Worm (Caenorhabditis elegans): ENCODE data around the gene clec-258.

- TF ChIP-seq pha-4 (tag; optimal IDR thresholded peaks at IDR 0.05) (no peak), ceh-14 (tag; optimal IDR thresholded peaks at IDR 0.05) (no peak), ama-1 (optimal IDR thresholded peaks at IDR 0.05) (no peak), pag-3 (tag; optimal IDR thresholded peaks at IDR 0.05; ENCODE audit: borderline replicate concordance) (no peak), ceh-6 (GFP tag; optimal IDR thresholded peaks at IDR 0.05) (no peak), nhr-11 (tag; optimal IDR thresholded peaks at IDR 0.05) (no peak), hlh-13 (GFP tag; optimal IDR thresholded peaks at IDR 0.05) (no peak), pqm-1 (tag; optimal IDR thresholded peaks at IDR 0.05) (no peak), dmd-4 (tag; optimal IDR thresholded peaks at IDR 0.05; ENCODE audit: borderline replicate concordance) (no peak), ceh-48 (tag; optimal IDR thresholded peaks at IDR 0.05) (no peak), sox-4 (tag; optimal IDR thresholded peaks at IDR 0.05) (no peak), unc-86 (tag; optimal IDR thresholded peaks at IDR 0.05) (no peak), ztf-16 (tag; optimal IDR thresholded peaks at IDR 0.05) (no peak), syd-9 (tag; optimal IDR thresholded peaks at IDR 0.05) (no peak)
These were observed 4.4 kb upstream of the clec-258 start, which contains the start of gene srt-45 for ce11 chrV:19783829-19784228.

Measured in whole organism, late embryonic.